Fruit fly (Drosophila melanogaster) S2 (cell line): ENCODE data around the gene CAH7.

Source experiments
- CG8478 ChIP-seq: fragments of >200 bp; optimal IDR thresholded peaks from 2 replicates; lab custom pipeline; 2018
- CTCF ChIP-seq, 2 experiments: fragments of >200 bp; optimal IDR thresholded peaks; 2 replicates each; lab custom pipeline; 2018

DNA sequence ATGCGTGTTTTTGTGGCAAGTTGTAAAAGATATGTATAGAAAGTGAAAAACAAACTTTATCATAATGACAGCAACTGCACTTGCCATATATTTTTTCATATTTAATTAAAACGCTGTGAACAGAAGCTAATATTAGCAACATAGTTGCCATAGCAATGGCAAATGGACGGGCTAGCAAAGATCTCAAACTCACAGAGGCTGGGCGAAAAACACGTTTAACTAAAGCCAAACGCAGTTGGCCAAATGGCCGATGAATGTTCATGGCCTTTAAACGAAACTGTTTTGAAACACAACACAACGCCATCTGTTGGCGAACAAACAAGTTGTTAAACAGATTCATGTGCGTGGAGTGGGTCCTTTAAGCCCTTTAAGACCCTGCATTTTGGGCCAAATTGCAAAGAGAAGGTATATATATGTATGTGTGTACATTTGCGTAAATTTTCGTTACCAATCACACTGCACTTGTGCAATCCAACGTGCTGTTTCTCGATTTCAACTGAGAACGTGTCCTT is 36.4 kb downstream of the CAH7 start:
- no peak for TF ChIP-seq CG8478
- TF ChIP-seq CTCF (optimal IDR thresholded peaks at IDR 0.05; lab: Kevin White, UChicago): peak; percentile 83 to 86
